Worm (Caenorhabditis elegans): Measurements from ENCODE around the gene ZK105.14.

ZK105.14 gene

ce11 chrV:7721945-7722344 is at the start of gene ZK105.14:
Gene ZK105.14, minus strand, starts transcription at chrV:7722045.
- no peak for TF ChIP-seq tbx-37 (GFP tag; conservative IDR thresholded peaks at IDR 0.05)
- TF ChIP-seq tbx-11 (GFP tag; IDR thresholded peaks at IDR 0.05), result no peak
- no peak for TF ChIP-seq flt-1 (GFP tag; IDR thresholded peaks at IDR 0.05)
- TF ChIP-seq pes-1 (GFP tag; IDR thresholded peaks at IDR 0.05), result no peak
- TF ChIP-seq ama-1 (optimal IDR thresholded peaks at IDR 0.05), result no peak
- no peak for TF ChIP-seq ets-7 (tag; optimal IDR thresholded peaks at IDR 0.05)
- no peak for TF ChIP-seq ceh-13 (GFP tag; optimal IDR thresholded peaks at IDR 0.05)
- no peak for TF ChIP-seq hmg-4 (GFP tag; optimal IDR thresholded peaks at IDR 0.05)

ce11 chrV:7770961-7771360 is 49.1 kb upstream of the ZK105.14 start, which contains the start of gene frpr-3:
Gene frpr-3, plus strand, starts transcription at chrV:7771261.
- TF ChIP-seq flt-1 (GFP tag; IDR thresholded peaks at IDR 0.05), result no peak
- TF ChIP-seq pes-1 (GFP tag; IDR thresholded peaks at IDR 0.05), result no peak
- TF ChIP-seq sea-1 (GFP tag; conservative IDR thresholded peaks at IDR 0.05), result no peak
- no peak for TF ChIP-seq F13C5.2 (tag; optimal IDR thresholded peaks at IDR 0.05)
- no peak for TF ChIP-seq tra-4 (tag; optimal IDR thresholded peaks at IDR 0.05)
- TF ChIP-seq hmbx-1 (tag; optimal IDR thresholded peaks at IDR 0.05), result no peak
- no peak for TF ChIP-seq aly-1 (tag; optimal IDR thresholded peaks at IDR 0.05)
- no peak for TF ChIP-seq ceh-36 (tag; optimal IDR thresholded peaks at IDR 0.05)
- TF ChIP-seq tbx-11 (GFP tag; IDR thresholded peaks at IDR 0.05), result no peak
- TF ChIP-seq tbx-37 (GFP tag; conservative IDR thresholded peaks at IDR 0.05), result no peak
- no peak for TF ChIP-seq B0310.2 (tag; optimal IDR thresholded peaks at IDR 0.05)
- no peak for TF ChIP-seq hnd-1 (tag; optimal IDR thresholded peaks at IDR 0.05)
- no peak for TF ChIP-seq ceh-13 (GFP tag; optimal IDR thresholded peaks at IDR 0.05)
- no peak for TF ChIP-seq ets-7 (tag; optimal IDR thresholded peaks at IDR 0.05)
- TF ChIP-seq scrt-1 (GFP tag; IDR thresholded peaks at IDR 0.05), result no peak
- TF ChIP-seq hmg-4 (GFP tag; optimal IDR thresholded peaks at IDR 0.05), result no peak
- no peak for TF ChIP-seq ama-1 (optimal IDR thresholded peaks at IDR 0.05)

ce11 chrV:7761906-7762305 is 40.1 kb upstream of the ZK105.14 start:
- no peak for TF ChIP-seq hnd-1 (tag; optimal IDR thresholded peaks at IDR 0.05)
- no peak for TF ChIP-seq ceh-13 (GFP tag; optimal IDR thresholded peaks at IDR 0.05)
- no peak for TF ChIP-seq tbx-11 (GFP tag; IDR thresholded peaks at IDR 0.05)
- no peak for TF ChIP-seq ceh-36 (tag; optimal IDR thresholded peaks at IDR 0.05)

ce11 chrV:7760174-7760573 is 38.3 kb upstream of the ZK105.14 start, which contains the start of gene hint-3:
Gene hint-3, plus strand, starts transcription at chrV:7760474.
- TF ChIP-seq tbx-37 (GFP tag; conservative IDR thresholded peaks at IDR 0.05), result no peak
- TF ChIP-seq ceh-13 (GFP tag; optimal IDR thresholded peaks at IDR 0.05), result no peak
- no peak for TF ChIP-seq tra-4 (tag; optimal IDR thresholded peaks at IDR 0.05)
- TF ChIP-seq tbx-11 (GFP tag; IDR thresholded peaks at IDR 0.05), result no peak
- TF ChIP-seq hmbx-1 (tag; optimal IDR thresholded peaks at IDR 0.05), result no peak
- TF ChIP-seq flt-1 (GFP tag; IDR thresholded peaks at IDR 0.05), result no peak
- no peak for TF ChIP-seq hmg-4 (GFP tag; optimal IDR thresholded peaks at IDR 0.05)
- no peak for TF ChIP-seq hnd-1 (tag; optimal IDR thresholded peaks at IDR 0.05)
- TF ChIP-seq ceh-36 (tag; optimal IDR thresholded peaks at IDR 0.05), result no peak
- no peak for TF ChIP-seq B0310.2 (tag; optimal IDR thresholded peaks at IDR 0.05)
- TF ChIP-seq aly-1 (tag; optimal IDR thresholded peaks at IDR 0.05), result no peak
- TF ChIP-seq ets-7 (tag; optimal IDR thresholded peaks at IDR 0.05), result no peak
- TF ChIP-seq F13C5.2 (tag; optimal IDR thresholded peaks at IDR 0.05), result no peak
- TF ChIP-seq ama-1 (optimal IDR thresholded peaks at IDR 0.05), result no peak
- no peak for TF ChIP-seq scrt-1 (GFP tag; IDR thresholded peaks at IDR 0.05)
- TF ChIP-seq sea-1 (GFP tag; conservative IDR thresholded peaks at IDR 0.05), result no peak
- no peak for TF ChIP-seq pes-1 (GFP tag; IDR thresholded peaks at IDR 0.05)

ce11 chrV:7759270-7759669 is 37.4 kb upstream of the ZK105.14 start:
- TF ChIP-seq sea-1 (GFP tag; conservative IDR thresholded peaks at IDR 0.05), result no peak
- TF ChIP-seq F13C5.2 (tag; optimal IDR thresholded peaks at IDR 0.05), result no peak
- TF ChIP-seq hmbx-1 (tag; optimal IDR thresholded peaks at IDR 0.05), result no peak
- TF ChIP-seq pes-1 (GFP tag; IDR thresholded peaks at IDR 0.05), result no peak
- no peak for TF ChIP-seq flt-1 (GFP tag; IDR thresholded peaks at IDR 0.05)
- TF ChIP-seq ceh-13 (GFP tag; optimal IDR thresholded peaks at IDR 0.05), result no peak

- TF ChIP-seq ceh-36 (tag; optimal IDR thresholded peaks at IDR 0.05) (no peak), ceh-13 (GFP tag; optimal IDR thresholded peaks at IDR 0.05) (no peak), B0310.2 (tag; optimal IDR thresholded peaks at IDR 0.05) (no peak), sea-1 (GFP tag; conservative IDR thresholded peaks at IDR 0.05) (no peak), tbx-11 (GFP tag; IDR thresholded peaks at IDR 0.05) (no peak), tbx-37 (GFP tag; conservative IDR thresholded peaks at IDR 0.05) (no peak), pes-1 (GFP tag; IDR thresholded peaks at IDR 0.05) (no peak), hmbx-1 (tag; optimal IDR thresholded peaks at IDR 0.05) (no peak), ets-7 (tag; optimal IDR thresholded peaks at IDR 0.05) (no peak), hnd-1 (tag; optimal IDR thresholded peaks at IDR 0.05) (no peak)
Measured at ce11 chrV:7755991-7756390, 34.1 kb upstream of the ZK105.14 start.

ce11 chrV:7754557-7754956 is 32.7 kb upstream of the ZK105.14 start, which contains the start of gene T05B11.4:
Gene T05B11.4, minus strand, starts transcription at chrV:7754657.
- TF ChIP-seq scrt-1 (GFP tag; IDR thresholded peaks at IDR 0.05), result no peak
- no peak for TF ChIP-seq hmbx-1 (tag; optimal IDR thresholded peaks at IDR 0.05)
- TF ChIP-seq ama-1 (optimal IDR thresholded peaks at IDR 0.05), result no peak
- TF ChIP-seq tbx-37 (GFP tag; conservative IDR thresholded peaks at IDR 0.05), result no peak
- no peak for TF ChIP-seq flt-1 (GFP tag; IDR thresholded peaks at IDR 0.05)
- no peak for TF ChIP-seq F13C5.2 (tag; optimal IDR thresholded peaks at IDR 0.05)
- TF ChIP-seq ceh-13 (GFP tag; optimal IDR thresholded peaks at IDR 0.05), result no peak
- no peak for TF ChIP-seq tbx-11 (GFP tag; IDR thresholded peaks at IDR 0.05)
- no peak for TF ChIP-seq ceh-36 (tag; optimal IDR thresholded peaks at IDR 0.05)
- TF ChIP-seq ets-7 (tag; optimal IDR thresholded peaks at IDR 0.05), result no peak
- no peak for TF ChIP-seq B0310.2 (tag; optimal IDR thresholded peaks at IDR 0.05)

- TF ChIP-seq B0310.2 (tag; optimal IDR thresholded peaks at IDR 0.05), result no peak
Measured at ce11 chrV:7749708-7750107, 27.9 kb upstream of the ZK105.14 start.
